Worm (Caenorhabditis elegans): ENCODE measurements around the gene F28B12.6.

The F28B12.6 gene

ce11 chrII:5907482-5907881, 33.2 kb upstream of the F28B12.6 start, which contains the start of gene vps-35:
Gene vps-35, plus strand, starts transcription at chrII:5907816.
- TF ChIP-seq zag-1 (tag; optimal IDR thresholded peaks at IDR 0.05), result no peak
- no peak for TF ChIP-seq elt-2 (tag; optimal IDR thresholded peaks at IDR 0.05)
- no peak for TF ChIP-seq unc-30 (tag; optimal IDR thresholded peaks at IDR 0.05)
- TF ChIP-seq nhr-77 (tag; optimal IDR thresholded peaks at IDR 0.05), result no peak
- peak in 2 of 3 experiments; percentile 49 to 58 for TF ChIP-seq dpl-1 (GFP tag; optimal IDR thresholded peaks at IDR 0.05)
- no peak for TF ChIP-seq F16B12.6 (tag; optimal IDR thresholded peaks at IDR 0.05)
- no peak for TF ChIP-seq swsn-7 (tag; optimal IDR thresholded peaks at IDR 0.05)
- no peak for TF ChIP-seq unc-130 (tag; optimal IDR thresholded peaks at IDR 0.05)
- peak; percentile 40 for TF ChIP-seq pag-3 (tag; optimal IDR thresholded peaks at IDR 0.05; ENCODE audit: borderline replicate concordance, insufficient read depth)
- no peak for TF ChIP-seq fos-1 (tag; optimal IDR thresholded peaks at IDR 0.05)
- peak; percentile 32 for TF ChIP-seq nhr-20 (tag; optimal IDR thresholded peaks at IDR 0.05)
- peak; percentile 70 for TF ChIP-seq nhr-85 (tag)
- peak; percentile 47 for TF ChIP-seq C16A3.4 (tag; optimal IDR thresholded peaks at IDR 0.05)
- TF ChIP-seq blmp-1 (tag; optimal IDR thresholded peaks at IDR 0.05), result peak; percentile 64
- TF ChIP-seq nhr-47 (tag; optimal IDR thresholded peaks at IDR 0.05), result no peak
- no peak for TF ChIP-seq egl-27 (tag; optimal IDR thresholded peaks at IDR 0.05)
- no peak for TF ChIP-seq sptf-1 (tag; optimal IDR thresholded peaks at IDR 0.05)
- no peak for TF ChIP-seq ceh-90 (tag; optimal IDR thresholded peaks at IDR 0.05)
- peak; percentile 32 for TF ChIP-seq skn-1 (tag; optimal IDR thresholded peaks at IDR 0.05)
- TF ChIP-seq C04F5.9 (tag; optimal IDR thresholded peaks at IDR 0.05), result no peak
- no peak for TF ChIP-seq fkh-10 (GFP tag; optimal IDR thresholded peaks at IDR 0.05)
- no peak for TF ChIP-seq aha-1 (tag; optimal IDR thresholded peaks at IDR 0.05)
- no peak for TF ChIP-seq unc-62 (GFP tag; optimal IDR thresholded peaks at IDR 0.05)
- TF ChIP-seq vab-15 (tag; optimal IDR thresholded peaks at IDR 0.05), result no peak
- peak; percentile 24 for TF ChIP-seq mep-1 (tag; optimal IDR thresholded peaks at IDR 0.05)
- no peak for TF ChIP-seq tlp-1 (tag; optimal IDR thresholded peaks at IDR 0.05)
- no peak for TF ChIP-seq efl-3 (GFP tag; optimal IDR thresholded peaks at IDR 0.05)
- no peak for TF ChIP-seq nhr-237 (tag; optimal IDR thresholded peaks at IDR 0.05)
- peak; percentile 19 to 62 for TF ChIP-seq lsy-2 (tag; optimal IDR thresholded peaks at IDR 0.05)
- no peak for TF ChIP-seq mdl-1 (tag; optimal IDR thresholded peaks at IDR 0.05)
- TF ChIP-seq zip-4 (GFP tag; optimal IDR thresholded peaks at IDR 0.05), result no peak
- no peak for TF ChIP-seq tbx-2 (tag; optimal IDR thresholded peaks at IDR 0.05)
- TF ChIP-seq lin-13 (GFP tag; optimal IDR thresholded peaks at IDR 0.05), result no peak
- no peak for TF ChIP-seq snpc-4 (tag; optimal IDR thresholded peaks at IDR 0.05)
- peak; percentile 26 for TF ChIP-seq snu-23 (GFP tag; optimal IDR thresholded peaks at IDR 0.05)
- TF ChIP-seq pqm-1 (tag; optimal IDR thresholded peaks at IDR 0.05), result no peak
- no peak for TF ChIP-seq ceh-63 (GFP tag; optimal IDR thresholded peaks at IDR 0.05)
- TF ChIP-seq lin-14 (GFP tag; optimal IDR thresholded peaks at IDR 0.05), result no peak
- TF ChIP-seq ama-1 (optimal IDR thresholded peaks at IDR 0.05), result no peak
- TF ChIP-seq ces-1 (GFP tag; optimal IDR thresholded peaks at IDR 0.05), result no peak
- no peak for TF ChIP-seq Y116A8C.19 (tag; optimal IDR thresholded peaks at IDR 0.05; ENCODE audit: borderline replicate concordance)
- no peak for TF ChIP-seq ets-5 (GFP tag; IDR thresholded peaks at IDR 0.05)
- peak; percentile 45 to 49 for TF ChIP-seq efl-1 (optimal IDR thresholded peaks at IDR 0.05)
- TF ChIP-seq efl-1 (GFP tag; optimal IDR thresholded peaks at IDR 0.05 in 1 of 2), result peak; percentile 40 to 91
- TF ChIP-seq lin-35 (GFP tag; optimal IDR thresholded peaks at IDR 0.05), result peak; percentile 31 to 70
- no peak for TF ChIP-seq nhr-90 (tag; optimal IDR thresholded peaks at IDR 0.05; ENCODE audit: poor library complexity)
- TF ChIP-seq ztf-11 (tag; optimal IDR thresholded peaks at IDR 0.05), result no peak
- no peak for TF ChIP-seq nhr-28 (tag; optimal IDR thresholded peaks at IDR 0.05)
- no peak for TF ChIP-seq ceh-8 (GFP tag; optimal IDR thresholded peaks at IDR 0.05)
- TF ChIP-seq ceh-82 (tag; optimal IDR thresholded peaks at IDR 0.05), result no peak
- TF ChIP-seq xbp-1 (tag; optimal IDR thresholded peaks at IDR 0.05), result no peak
- peak; percentile 4 for TF ChIP-seq lin-15B (tag; optimal IDR thresholded peaks at IDR 0.05)
- peak; percentile 9 for TF ChIP-seq nhr-71 (tag; optimal IDR thresholded peaks at IDR 0.05)
- TF ChIP-seq isw-1 (GFP tag; IDR thresholded peaks at IDR 0.05), result no peak
- no peak for TF ChIP-seq nhr-76 (tag; optimal IDR thresholded peaks at IDR 0.05)
